Worm (Caenorhabditis elegans): Measurements from ENCODE around the gene hgrs-1.

DNA sequence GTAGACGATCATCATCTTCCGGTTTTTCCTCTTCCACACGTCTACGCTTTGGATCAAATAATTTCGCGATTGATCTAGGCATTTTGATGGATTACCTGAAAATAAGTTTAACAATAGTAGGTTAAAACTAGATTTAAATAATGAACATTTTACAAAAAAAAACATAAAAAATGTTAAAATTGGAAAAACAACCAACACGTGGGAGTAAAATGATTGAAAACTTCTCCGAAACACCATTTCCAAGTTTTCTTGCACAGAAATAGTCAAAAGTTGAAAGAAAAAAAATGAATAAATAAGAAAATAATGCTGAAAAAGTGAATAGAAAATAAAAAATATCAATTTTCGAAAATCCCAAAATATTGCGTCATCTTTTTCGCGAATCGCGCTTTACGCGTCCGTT lies 5.9 kb upstream of the hgrs-1 start, which contains the start of gene C07G1.7:
- TF ChIP-seq ztf-23 (GFP tag; IDR thresholded peaks at IDR 0.05) (no peak), klf-2 (GFP tag; conservative IDR thresholded peaks at IDR 0.05) (no peak), flt-1 (GFP tag; IDR thresholded peaks at IDR 0.05) (no peak), ztf-29 (GFP tag; IDR thresholded peaks at IDR 0.05) (no peak)
